Fruit fly (Drosophila melanogaster): ENCODE results near the gene CG33322.

Gene CG33322

dm6 chr2L:20799991-20800897, 15.8 kb downstream of the CG33322 start (continued):
- TF ChIP-seq CG31388 (GFP tag; optimal IDR thresholded peaks at IDR 0.05), result no peak
- peak; percentile 71; the same call in 2 of the 3 replicates for TF ChIP-seq CG7357 (GFP tag; IDR thresholded peaks at IDR 0.05)
- peak; percentile 79 for TF ChIP-seq CG3847 (GFP tag; IDR thresholded peaks at IDR 0.05)
- TF ChIP-seq MTF-1 (GFP tag; optimal IDR thresholded peaks at IDR 0.05; ENCODE audit: borderline replicate concordance), result peak; percentile 24
- TF ChIP-seq slp2 (GFP tag; optimal IDR thresholded peaks at IDR 0.05), result peak; percentile 40
- TF ChIP-seq CG16779 (GFP tag; IDR thresholded peaks at IDR 0.05), result peak; percentile 49; the same call in 1 of the 2 replicates
- TF ChIP-seq Hr78 (GFP tag; optimal IDR thresholded peaks at IDR 0.05), result no peak
- no peak for TF ChIP-seq pita (GFP tag; optimal IDR thresholded peaks at IDR 0.05)
- no peak for TF ChIP-seq zf30C (GFP tag; optimal IDR thresholded peaks at IDR 0.05)
- peak; percentile 92 for TF ChIP-seq Hmr (GFP tag; optimal IDR thresholded peaks at IDR 0.05)
- peak; percentile 69 for TF ChIP-seq Bteb2 (GFP tag; optimal IDR thresholded peaks at IDR 0.05)
- TF ChIP-seq en (GFP tag; optimal IDR thresholded peaks at IDR 0.05), result peak; percentile 71
- TF ChIP-seq BtbVII (GFP tag; optimal IDR thresholded peaks at IDR 0.05), result peak; percentile 85
- TF ChIP-seq Antp (GFP tag; optimal IDR thresholded peaks at IDR 0.05), result peak; percentile 79
- peak; percentile 68 for TF ChIP-seq tin (GFP tag; optimal IDR thresholded peaks at IDR 0.05)
- peak; percentile 70 for TF ChIP-seq CG14441 (GFP tag; IDR thresholded peaks at IDR 0.05)
- no peak for TF ChIP-seq Eip74EF (GFP tag; optimal IDR thresholded peaks at IDR 0.05)
- peak; percentile 72 for TF ChIP-seq crc (GFP tag; optimal IDR thresholded peaks at IDR 0.05)
- peak; percentile 57 for TF ChIP-seq phol (tag; optimal IDR thresholded peaks at IDR 0.05)
- TF ChIP-seq CG1233 (GFP tag; optimal IDR thresholded peaks at IDR 0.05), result peak; percentile 69
- TF ChIP-seq Trl (optimal IDR thresholded peaks at IDR 0.05), result peak; percentile 3 to 4
- peak; percentile 82 for TF ChIP-seq Trl (GFP tag; optimal IDR thresholded peaks at IDR 0.05)
- TF ChIP-seq Ets65A (GFP tag), result peak; percentile 96
- TF ChIP-seq Blimp-1 (GFP tag; optimal IDR thresholded peaks at IDR 0.05), result peak; percentile 45
- TF ChIP-seq CG5180 (GFP tag; optimal IDR thresholded peaks at IDR 0.05), result peak; percentile 9
- no peak for TF ChIP-seq CG13287 (GFP tag; IDR thresholded peaks at IDR 0.05; ENCODE audit: partially characterized antibody)
- peak; percentile 46 for TF ChIP-seq CG17568 (GFP tag; optimal IDR thresholded peaks at IDR 0.05)
- peak; percentile 51; the same call in 1 of the 2 replicates for TF ChIP-seq CG4360 (GFP tag; IDR thresholded peaks at IDR 0.05)
- peak; percentile 87 for TF ChIP-seq CG32532 (GFP tag; IDR thresholded peaks at IDR 0.05)
- TF ChIP-seq bbx (GFP tag; IDR thresholded peaks at IDR 0.05; ENCODE audit: partially characterized antibody), result 0 out of 2 replicates have a peak, but pooled peaks have one; percentile 17
- peak; percentile 60; the same call in 1 of the 2 replicates for TF ChIP-seq Rx (GFP tag; IDR thresholded peaks at IDR 0.05)
- peak; percentile 77 for TF ChIP-seq CrebB (tag; optimal IDR thresholded peaks at IDR 0.05)
- TF ChIP-seq Hsf (GFP tag; optimal IDR thresholded peaks at IDR 0.05), result peak; percentile 82
- peak; percentile 96 for TF ChIP-seq CG18599 (GFP tag; optimal IDR thresholded peaks at IDR 0.05)
- peak; percentile 37 for TF ChIP-seq CG8089 (GFP tag; optimal IDR thresholded peaks at IDR 0.05)
- peak; percentile 7 for TF ChIP-seq CG6254 (GFP tag; optimal IDR thresholded peaks at IDR 0.05)
- peak; percentile 86; the same call in 2 of the 3 replicates for TF ChIP-seq CG2199 (GFP tag; IDR thresholded peaks at IDR 0.05)
- TF ChIP-seq YL-1 (GFP tag; optimal IDR thresholded peaks at IDR 0.05), result no peak
- no peak for TF ChIP-seq CG2129 (GFP tag; IDR thresholded peaks at IDR 0.05; ENCODE audit: partially characterized antibody)
- peak; percentile 81 for TF ChIP-seq HmgZ (tag; optimal IDR thresholded peaks at IDR 0.05)
- peak; percentile 80 for TF ChIP-seq Dek (tag; optimal IDR thresholded peaks at IDR 0.05)
- TF ChIP-seq pfk (GFP tag; optimal IDR thresholded peaks at IDR 0.05), result no peak
- peak; percentile 42 for TF ChIP-seq ftz-f1 (GFP tag; optimal IDR thresholded peaks at IDR 0.05)
- peak; percentile 75 for TF ChIP-seq CG12219 (GFP tag; optimal IDR thresholded peaks at IDR 0.05)
- peak; percentile 72 for TF ChIP-seq CG4404 (GFP tag; IDR thresholded peaks at IDR 0.05)
- no peak for TF ChIP-seq Sry-β (GFP tag; optimal IDR thresholded peaks at IDR 0.05)
- TF ChIP-seq CG7928 (GFP tag; optimal IDR thresholded peaks at IDR 0.05), result peak; percentile 47

Data from whole organism, embryonic.